Fruit fly (Drosophila melanogaster): ENCODE results near the gene CG14892.

Gene CG14892

DNA sequence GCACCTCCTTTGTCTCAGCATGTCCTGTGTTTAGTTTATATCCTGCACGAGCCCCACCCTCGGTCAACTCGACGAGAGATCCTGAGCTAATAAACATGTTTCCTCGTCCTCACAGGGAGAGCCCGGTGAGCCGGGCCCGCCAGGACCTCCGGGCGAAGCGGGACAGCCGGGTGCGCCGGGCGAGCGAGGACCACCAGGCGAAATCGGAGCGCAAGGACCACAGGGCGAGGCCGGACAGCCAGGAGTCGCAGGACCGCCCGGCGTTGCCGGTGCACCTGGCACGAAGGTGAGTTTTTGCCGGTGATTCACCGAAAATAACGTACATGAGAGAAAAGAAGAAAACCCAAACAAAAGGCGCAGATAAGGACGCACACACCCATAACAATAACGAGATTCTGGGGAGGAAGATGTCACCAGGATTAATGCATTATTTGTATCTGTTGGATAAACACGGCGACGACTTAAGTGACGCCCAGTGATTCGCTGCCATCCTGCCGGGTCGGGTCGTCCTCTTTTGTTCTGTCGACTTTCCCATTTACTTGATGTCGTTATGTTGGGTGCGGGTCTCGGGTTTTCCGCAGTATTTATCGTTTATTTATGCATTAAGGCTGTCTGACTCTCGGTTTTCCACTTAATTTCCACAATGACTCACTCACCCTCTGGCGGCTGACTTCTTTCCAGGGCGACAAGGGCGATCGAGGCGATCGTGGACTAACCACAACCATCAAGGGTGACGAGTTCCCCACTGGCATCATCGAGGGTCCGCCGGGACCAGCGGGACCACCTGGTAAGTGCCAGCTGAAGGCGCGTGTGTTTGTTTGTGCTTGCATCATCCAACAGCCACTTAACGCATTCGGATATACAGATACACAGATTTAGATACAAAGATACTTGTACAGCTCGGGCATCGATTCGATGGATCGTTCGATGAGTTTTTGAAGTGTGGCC lies 42.3 kb upstream of the CG14892 start (continued):
- TF ChIP-seq CG13894 (tag; optimal IDR thresholded peaks at IDR 0.05) = no peak
- TF ChIP-seq ac (GFP tag; optimal IDR thresholded peaks at IDR 0.05) = peak; percentile 67
- peak; percentile 93 for TF ChIP-seq kni (GFP tag; optimal IDR thresholded peaks at IDR 0.05)
- no peak for TF ChIP-seq gsb (GFP tag; IDR thresholded peaks at IDR 0.05)
- TF ChIP-seq CG9932 (GFP tag; IDR thresholded peaks at IDR 0.05) = peak; percentile 27; the same call in 1 of the 2 replicates
- no peak for TF ChIP-seq stc (GFP tag; IDR thresholded peaks at IDR 0.05)
- TF ChIP-seq dmrt99B (tag; optimal IDR thresholded peaks at IDR 0.05) = no peak
- TF ChIP-seq pros (GFP tag; optimal IDR thresholded peaks at IDR 0.05) = peak; percentile 78
- TF ChIP-seq lmd (GFP tag; IDR thresholded peaks at IDR 0.05) = no peak
- no peak for TF ChIP-seq Fer3 (tag; optimal IDR thresholded peaks at IDR 0.05)
- no peak for TF ChIP-seq CG11093 (GFP tag; IDR thresholded peaks at IDR 0.05)
- TF ChIP-seq CG9437 (GFP tag; optimal IDR thresholded peaks at IDR 0.05) = no peak
- TF ChIP-seq CG2199 (GFP tag; IDR thresholded peaks at IDR 0.05) = no peak
- TF ChIP-seq Stat92E (GFP tag; optimal IDR thresholded peaks at IDR 0.05) = peak in 1 of 3 experiments; percentile 50
- TF ChIP-seq HmgZ (tag; optimal IDR thresholded peaks at IDR 0.05) = no peak
- TF ChIP-seq grn (GFP tag; optimal IDR thresholded peaks at IDR 0.05) = peak; percentile 21
- no peak for TF ChIP-seq kay (GFP tag; optimal IDR thresholded peaks at IDR 0.05)
- no peak for TF ChIP-seq tio (GFP tag; optimal IDR thresholded peaks at IDR 0.05)
- TF ChIP-seq CG14860 (GFP tag; IDR thresholded peaks at IDR 0.05; ENCODE audit: partially characterized antibody) = no peak
- no peak for TF ChIP-seq dati (GFP tag; IDR thresholded peaks at IDR 0.05)
- TF ChIP-seq HLHmδ (GFP tag; optimal IDR thresholded peaks at IDR 0.05) = peak; percentile 91
- no peak for TF ChIP-seq bbx (GFP tag; IDR thresholded peaks at IDR 0.05; ENCODE audit: partially characterized antibody)
- no peak for TF ChIP-seq Nf-YC (tag; optimal IDR thresholded peaks at IDR 0.05)
- no peak for TF ChIP-seq MTF-1 (GFP tag; optimal IDR thresholded peaks at IDR 0.05; ENCODE audit: borderline replicate concordance)
- no peak for TF ChIP-seq pita (GFP tag; optimal IDR thresholded peaks at IDR 0.05)
- peak; percentile 12 for TF ChIP-seq CG10543 (GFP tag; optimal IDR thresholded peaks at IDR 0.05)
- TF ChIP-seq unc-4 (GFP tag; IDR thresholded peaks at IDR 0.05; ENCODE audit: partially characterized antibody) = no peak
- TF ChIP-seq gem (tag; optimal IDR thresholded peaks at IDR 0.05) = no peak
- TF ChIP-seq mld (GFP tag; IDR thresholded peaks at IDR 0.05; ENCODE audit: partially characterized antibody) = no peak
- TF ChIP-seq ttk (GFP tag; IDR thresholded peaks at IDR 0.05) = no peak
- TF ChIP-seq D (optimal IDR thresholded peaks at IDR 0.05) = peak; percentile 98
- TF ChIP-seq D (GFP tag; optimal IDR thresholded peaks at IDR 0.05) = no peak
- TF ChIP-seq croc (GFP tag; conservative IDR thresholded peaks at IDR 0.05) = no peak
- TF ChIP-seq CG14014 (GFP tag; IDR thresholded peaks at IDR 0.05) = no peak
- no peak for TF ChIP-seq Gug (GFP tag; IDR thresholded peaks at IDR 0.05)
- TF ChIP-seq CG6175 (GFP tag; IDR thresholded peaks at IDR 0.05) = no peak
- TF ChIP-seq D19A (tag; optimal IDR thresholded peaks at IDR 0.05) = no peak
- 0 out of 3 replicates have a peak, but pooled peaks have one; percentile 4 for TF ChIP-seq z (GFP tag; IDR thresholded peaks at IDR 0.05)
- TF ChIP-seq Awh (GFP tag; IDR thresholded peaks at IDR 0.05) = no peak
- peak in 1 of 2 experiments; percentile 66 for TF ChIP-seq tll (GFP tag; optimal IDR thresholded peaks at IDR 0.05)
- TF ChIP-seq TFAM (GFP tag; optimal IDR thresholded peaks at IDR 0.05) = no peak
- no peak for TF ChIP-seq CG3726 (GFP tag; IDR thresholded peaks at IDR 0.05)
- no peak for TF ChIP-seq bsh (GFP tag; optimal IDR thresholded peaks at IDR 0.05)
- TF ChIP-seq ci (GFP tag; IDR thresholded peaks at IDR 0.05) = peak; percentile 84
- no peak for TF ChIP-seq Lhr (GFP tag; optimal IDR thresholded peaks at IDR 0.05)
